Worm (Caenorhabditis elegans) whole organism, mixed stage, embryonic: ENCODE measurements around the gene Y55F3BR.2.

Experiments
- M03D4.4 ChIP-seq: sonication (generic microtip); optimal IDR thresholded peaks from 2 replicates; lab custom pipeline; 2017; ENCODE audit warnings: mild to moderate bottlenecking, missing genetic modification characterization, missing compliant biosample characterization
- bed-3 ChIP-seq: fragments of 200-800 bp; sonication (Bioruptor generic); optimal IDR thresholded peaks from 3 replicates; lab custom pipeline; 2018; ENCODE audit warnings: mild to moderate bottlenecking, missing genetic modification characterization, moderate library complexity, missing compliant biosample characterization
- blmp-1 ChIP-seq: fragments of 150-350 bp; optimal IDR thresholded peaks from 2 replicates; lab custom pipeline; 2014; ENCODE audit warnings: missing biosample characterization, missing genetic modification characterization
- ceh-39 ChIP-seq: fragments of 150-350 bp; optimal IDR thresholded peaks from 2 replicates; lab custom pipeline; 2014; ENCODE audit warnings: missing biosample characterization, missing genetic modification characterization
- ceh-43 ChIP-seq: fragments of 200-800 bp; sonication (Bioruptor generic); optimal IDR thresholded peaks from 2 replicates; lab custom pipeline; 2018; ENCODE audit warnings: mild to moderate bottlenecking, missing genetic modification characterization, moderate library complexity, missing compliant biosample characterization
- ceh-83 ChIP-seq: fragments of 200-800 bp; sonication (Bioruptor generic); optimal IDR thresholded peaks from 2 replicates; lab custom pipeline; 2018; ENCODE audit warnings: mild to moderate bottlenecking, missing genetic modification characterization, missing compliant biosample characterization
- ces-1 ChIP-seq: fragments of 150-350 bp; optimal IDR thresholded peaks from 2 replicates; lab custom pipeline; 2014; ENCODE audit warnings: missing biosample characterization, missing genetic modification reagents, missing genetic modification characterization
- cnd-1 ChIP-seq: fragments of 200-800 bp; sonication (Bioruptor generic); optimal IDR thresholded peaks from 2 replicates; lab custom pipeline; 2018; ENCODE audit warnings: mild to moderate bottlenecking, missing genetic modification characterization, missing compliant biosample characterization
- drap-1 ChIP-seq: fragments of 200-800 bp; sonication (Bioruptor generic); optimal IDR thresholded peaks from 3 replicates; lab custom pipeline; 2018; ENCODE audit warnings: mild to moderate bottlenecking, missing genetic modification characterization, missing compliant biosample characterization
- elt-1 ChIP-seq: sonication (generic microtip); optimal IDR thresholded peaks from 2 replicates; lab custom pipeline; 2017; ENCODE audit warnings: missing genetic modification characterization, mild to moderate bottlenecking, missing compliant biosample characterization, antibody characterized with exemption, moderate library complexity, borderline replicate concordance; ENCODE audit not compliant: insufficient read depth
- elt-3 ChIP-seq: fragments of 150-350 bp; optimal IDR thresholded peaks from 2 replicates; lab custom pipeline; 2014; ENCODE audit warnings: missing biosample characterization, missing genetic modification characterization
- flh-1 ChIP-seq: fragments of 200-800 bp; sonication (Bioruptor generic); optimal IDR thresholded peaks from 2 replicates; lab custom pipeline; 2018; ENCODE audit warnings: mild to moderate bottlenecking, missing genetic modification characterization, moderate library complexity, missing compliant biosample characterization
- ham-2 ChIP-seq: fragments of 200-800 bp; sonication (Bioruptor generic); optimal IDR thresholded peaks from 2 replicates; lab custom pipeline; 2018; ENCODE audit warnings: mild to moderate bottlenecking, missing genetic modification characterization, missing compliant biosample characterization
- hlh-1 ChIP-seq: fragments of 150-350 bp; optimal IDR thresholded peaks from 2 replicates; lab custom pipeline; 2014; ENCODE audit warnings: missing biosample characterization, missing genetic modification reagents, missing genetic modification characterization
- lin-13 ChIP-seq: fragments of 150-350 bp; optimal IDR thresholded peaks from 2 replicates; lab custom pipeline; 2014; ENCODE audit warnings: missing biosample characterization, missing genetic modification characterization
- lin-32 ChIP-seq: fragments of 200-800 bp; sonication (Bioruptor generic); optimal IDR thresholded peaks from 2 replicates; lab custom pipeline; 2018; ENCODE audit warnings: mild to moderate bottlenecking, missing genetic modification characterization, missing compliant biosample characterization
- lsy-2 ChIP-seq: fragments of 150-350 bp; optimal IDR thresholded peaks from 2 replicates; lab custom pipeline; 2014; ENCODE audit warnings: missing biosample characterization, missing genetic modification characterization
- mab-5 ChIP-seq: fragments of 150-350 bp; optimal IDR thresholded peaks from 2 replicates; lab custom pipeline; 2014; ENCODE audit warnings: missing biosample characterization, missing genetic modification characterization
- mep-1 ChIP-seq: fragments of 150-350 bp; optimal IDR thresholded peaks from 2 replicates; lab custom pipeline; 2017; ENCODE audit warnings: missing biosample characterization, missing genetic modification reagents, missing genetic modification characterization, inconsistent platforms
- mls-2 ChIP-seq: sonication (generic microtip); optimal IDR thresholded peaks from 2 replicates; lab custom pipeline; 2016; ENCODE audit warnings: mild to moderate bottlenecking, missing genetic modification characterization, moderate library complexity, missing compliant biosample characterization
- nhr-12 ChIP-seq: fragments of 150-350 bp; optimal IDR thresholded peaks from 2 replicates; lab custom pipeline; 2014; ENCODE audit warnings: missing biosample characterization, missing genetic modification characterization
- nhr-2 ChIP-seq: fragments of 150-350 bp; optimal IDR thresholded peaks from 2 replicates; lab custom pipeline; 2014; ENCODE audit warnings: missing biosample characterization, missing genetic modification characterization
- nhr-237 ChIP-seq: fragments of 150-350 bp; optimal IDR thresholded peaks from 2 replicates; lab custom pipeline; 2014; ENCODE audit warnings: missing biosample characterization, missing genetic modification characterization
- nhr-28 ChIP-seq: fragments of 150-350 bp; optimal IDR thresholded peaks from 2 replicates; lab custom pipeline; 2014; ENCODE audit warnings: missing biosample characterization, missing genetic modification characterization
- nhr-76 ChIP-seq: sonication (generic microtip); optimal IDR thresholded peaks from 2 replicates; lab custom pipeline; 2017; ENCODE audit warnings: missing biosample characterization, missing genetic modification characterization
- pha-4 ChIP-seq: fragments of 150-350 bp; optimal IDR thresholded peaks from 2 replicates; lab custom pipeline; 2018; ENCODE audit warnings: missing biosample characterization, missing genetic modification reagents, missing genetic modification characterization
- sem-2 ChIP-seq: fragments of 200-800 bp; sonication (Bioruptor generic); optimal IDR thresholded peaks from 2 replicates; lab custom pipeline; 2018; ENCODE audit warnings: mild to moderate bottlenecking, missing genetic modification characterization, missing compliant biosample characterization
- snpc-4 ChIP-seq: fragments of 150-350 bp; optimal IDR thresholded peaks from 2 replicates; lab custom pipeline; 2014; ENCODE audit warnings: missing biosample characterization, missing genetic modification characterization
- sptf-1 ChIP-seq: sonication (generic microtip); optimal IDR thresholded peaks from 2 replicates; lab custom pipeline; 2017; ENCODE audit warnings: mild to moderate bottlenecking, missing genetic modification characterization, moderate library complexity, missing compliant biosample characterization
- tbx-8 ChIP-seq: fragments of 200-800 bp; sonication (Bioruptor generic); optimal IDR thresholded peaks from 2 replicates; lab custom pipeline; 2018; ENCODE audit warnings: mild to moderate bottlenecking, missing genetic modification characterization, moderate library complexity, missing compliant biosample characterization
- unc-120 ChIP-seq: sonication (generic microtip); optimal IDR thresholded peaks from 2 replicates; lab custom pipeline; 2017; ENCODE audit warnings: missing genetic modification characterization, missing compliant biosample characterization; ENCODE audit not compliant: poor library complexity, severe bottlenecking
- unc-39 ChIP-seq: fragments of 150-350 bp; optimal IDR thresholded peaks from 2 replicates; lab custom pipeline; 2014; ENCODE audit warnings: missing biosample characterization, missing genetic modification characterization
- unc-62 ChIP-seq: fragments of 150-350 bp; optimal IDR thresholded peaks from 2 replicates; lab custom pipeline; 2014; ENCODE audit warnings: missing biosample characterization, missing genetic modification reagents, missing genetic modification characterization
- zip-8 ChIP-seq: fragments of 150-350 bp; optimal IDR thresholded peaks from 2 replicates; lab custom pipeline; 2014; ENCODE audit warnings: missing biosample characterization, missing genetic modification characterization
- ztf-11 ChIP-seq: fragments of 150-350 bp; optimal IDR thresholded peaks from 2 replicates; lab custom pipeline; 2014; ENCODE audit warnings: missing biosample characterization, missing genetic modification characterization

Y55F3BR.2 gene

ce11 chrIV:874677-875076 is 15.9 kb downstream of the Y55F3BR.2 start, which contains the start of gene Y55F3BR.1:
Y55F3BR.1 (plus strand) TSS chrIV:874791.
- TF ChIP-seq M03D4.4 (no peak), nhr-2 (tag; lab: Kevin White, UChicago) (no peak), nhr-237 (no peak), unc-62 (no peak), unc-39 (tag; lab: Kevin White, UChicago) (no peak), ztf-11 (tag; lab: Kevin White, UChicago) (no peak), lin-13 (tag; lab: Kevin White, UChicago) (no peak), tbx-8 (GFP tag; lab: Kevin White, UChicago) (no peak), unc-120 (tag; lab: Kevin White, UChicago) (no peak), blmp-1 (tag; lab: Kevin White, UChicago) (no peak), zip-8 (no peak), flh-1 (GFP tag; lab: Kevin White, UChicago) (no peak), sptf-1 (tag; lab: Kevin White, UChicago) (no peak), mep-1 (tag; lab: Kevin White, UChicago) (peak; percentile 22), ceh-43 (GFP tag; lab: Kevin White, UChicago) (no peak), nhr-28 (tag; lab: Kevin White, UChicago) (no peak), lsy-2 (tag; lab: Kevin White, UChicago) (peak; percentile 9), nhr-76 (tag; lab: Kevin White, UChicago) (no peak), hlh-1 (tag; lab: Kevin White, UChicago) (peak; percentile 41), mls-2 (no peak), bed-3 (GFP tag; lab: Kevin White, UChicago) (no peak), ceh-39 (tag; lab: Kevin White, UChicago) (no peak), pha-4 (tag; lab: Kevin White, UChicago) (peak; percentile 57), ces-1 (GFP tag; lab: Kevin White, UChicago) (no peak), elt-3 (tag; lab: Kevin White, UChicago) (no peak)

- TF ChIP-seq sptf-1 (tag; lab: Kevin White, UChicago) (no peak), cnd-1 (no peak), sem-2 (GFP tag; lab: Kevin White, UChicago) (no peak), unc-62 (no peak), snpc-4 (tag; lab: Kevin White, UChicago) (no peak), lin-32 (GFP tag; lab: Kevin White, UChicago) (no peak)
Observed at ce11 chrIV:878634-879033, 19.9 kb downstream of the Y55F3BR.2 start.

- TF ChIP-seq mls-2 = peak; percentile 19
- no peak for TF ChIP-seq nhr-76 (tag; lab: Kevin White, UChicago)
- no peak for TF ChIP-seq ceh-43 (GFP tag; lab: Kevin White, UChicago)
- no peak for TF ChIP-seq M03D4.4
- no peak for TF ChIP-seq zip-8
- TF ChIP-seq nhr-2 (tag; lab: Kevin White, UChicago) = no peak
- peak; percentile 48 for TF ChIP-seq nhr-237
- TF ChIP-seq cnd-1 = peak; percentile 9
- no peak for TF ChIP-seq unc-39 (tag; lab: Kevin White, UChicago)
- TF ChIP-seq ceh-83 (GFP tag; lab: Kevin White, UChicago) = no peak
- TF ChIP-seq hlh-1 (tag; lab: Kevin White, UChicago) = peak; percentile 49
- no peak for TF ChIP-seq blmp-1 (tag; lab: Kevin White, UChicago)
- no peak for TF ChIP-seq sem-2 (GFP tag; lab: Kevin White, UChicago)
- TF ChIP-seq lin-32 (GFP tag; lab: Kevin White, UChicago) = no peak
- TF ChIP-seq bed-3 (GFP tag; lab: Kevin White, UChicago) = no peak
- TF ChIP-seq lin-13 (tag; lab: Kevin White, UChicago) = peak; percentile 90
- no peak for TF ChIP-seq mab-5 (tag; lab: Kevin White, UChicago)
- peak; percentile 45 for TF ChIP-seq sptf-1 (tag; lab: Kevin White, UChicago)
- TF ChIP-seq unc-120 (tag; lab: Kevin White, UChicago) = peak; percentile 39
- TF ChIP-seq nhr-28 (tag; lab: Kevin White, UChicago) = no peak
- TF ChIP-seq tbx-8 (GFP tag; lab: Kevin White, UChicago) = no peak
- peak; percentile 72 for TF ChIP-seq ces-1 (GFP tag; lab: Kevin White, UChicago)
- no peak for TF ChIP-seq flh-1 (GFP tag; lab: Kevin White, UChicago)
- TF ChIP-seq unc-62 = peak; percentile 8
- peak; percentile 86 for TF ChIP-seq pha-4 (tag; lab: Kevin White, UChicago)
- TF ChIP-seq elt-3 (tag; lab: Kevin White, UChicago) = no peak
- no peak for TF ChIP-seq elt-1 (tag; lab: Kevin White, UChicago)
- peak; percentile 37 for TF ChIP-seq ceh-39 (tag; lab: Kevin White, UChicago)
- TF ChIP-seq snpc-4 (tag; lab: Kevin White, UChicago) = no peak
- TF ChIP-seq ztf-11 (tag; lab: Kevin White, UChicago) = no peak
- no peak for TF ChIP-seq drap-1 (GFP tag; lab: Kevin White, UChicago)
- TF ChIP-seq mep-1 (tag; lab: Kevin White, UChicago) = peak; percentile 78
- no peak for TF ChIP-seq ham-2 (GFP tag; lab: Kevin White, UChicago)
- TF ChIP-seq lsy-2 (tag; lab: Kevin White, UChicago) = peak; percentile 81
- TF ChIP-seq nhr-12 (tag; lab: Kevin White, UChicago) = no peak
Observed at ce11 chrIV:884707-885394, 26.1 kb downstream of the Y55F3BR.2 start, which contains the start of gene mak-2. mak-2 (plus strand) TSS chrIV:885344.
